Worm (Caenorhabditis elegans): ENCODE data around the gene C05E4.12.

The C05E4.12 gene

DNA sequence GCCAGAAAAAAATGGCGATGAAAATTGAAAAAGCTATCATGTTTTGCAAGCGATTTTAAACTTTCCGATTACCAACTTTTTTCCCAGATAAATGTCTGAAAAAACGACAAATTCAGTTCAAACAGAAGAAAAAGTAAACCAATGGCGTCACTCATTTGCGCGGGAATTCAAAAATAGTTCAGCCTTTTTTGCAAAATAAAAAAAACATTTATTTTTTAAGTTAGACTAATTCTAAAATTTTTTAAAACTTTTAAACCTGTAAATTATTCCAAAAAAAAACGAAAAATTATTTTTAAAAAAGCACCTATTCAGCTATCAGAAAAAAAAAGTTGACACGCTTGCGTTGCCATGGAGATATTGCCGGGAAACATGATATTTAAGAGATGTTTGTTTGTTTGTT is 48.9 kb downstream of the C05E4.12 start, which contains the start of gene cyp-33C11:
cyp-33C11 (minus strand) TSS at position 101 of the 400 bp plus-strand sequence.
- TF ChIP-seq hmg-4 (GFP tag; optimal IDR thresholded peaks at IDR 0.05) (no peak), ceh-36 (tag; optimal IDR thresholded peaks at IDR 0.05) (no peak), pes-1 (GFP tag; IDR thresholded peaks at IDR 0.05) (no peak), hnd-1 (tag; optimal IDR thresholded peaks at IDR 0.05) (no peak), tra-4 (tag; optimal IDR thresholded peaks at IDR 0.05) (no peak), flt-1 (GFP tag; IDR thresholded peaks at IDR 0.05) (no peak), ceh-13 (GFP tag; optimal IDR thresholded peaks at IDR 0.05) (no peak), B0310.2 (tag; optimal IDR thresholded peaks at IDR 0.05) (no peak), ets-7 (tag; optimal IDR thresholded peaks at IDR 0.05) (no peak), aly-1 (tag; optimal IDR thresholded peaks at IDR 0.05) (no peak), hmbx-1 (tag; optimal IDR thresholded peaks at IDR 0.05) (no peak), tbx-11 (GFP tag; IDR thresholded peaks at IDR 0.05) (no peak), tbx-37 (GFP tag; conservative IDR thresholded peaks at IDR 0.05) (no peak), F13C5.2 (tag; optimal IDR thresholded peaks at IDR 0.05) (no peak), scrt-1 (GFP tag; IDR thresholded peaks at IDR 0.05) (no peak), ama-1 (optimal IDR thresholded peaks at IDR 0.05) (no peak), sea-1 (GFP tag; conservative IDR thresholded peaks at IDR 0.05) (no peak)

Data from whole organism, early embryonic.